Fruit fly (Drosophila melanogaster) whole organism, embryonic: Measurements from ENCODE around the gene CG6481.

Source experiments
- CG10274 ChIP-seq: fragments of 200-800 bp; sonication (Bioruptor generic); optimal IDR thresholded peaks from 3 replicates; lab custom pipeline; 2017; ENCODE audit warnings: missing biosample characterization, mild to moderate bottlenecking, missing genetic modification characterization
- CG11247 ChIP-seq: fragments of 200-800 bp; sonication (Bioruptor generic); IDR thresholded peaks from 2 replicates; pipeline ENCODE4 v1.3.6; 2022; ENCODE audit warnings: missing biosample characterization, missing genetic modification characterization
- CG11456 ChIP-seq: fragments of 200-800 bp; sonication (Bioruptor generic); IDR thresholded peaks from 3 replicates; pipeline ENCODE4 v1.3.6; 2022; ENCODE audit warnings: missing biosample characterization, missing genetic modification characterization
- CG11504 ChIP-seq: fragments of 200-800 bp; sonication (Bioruptor generic); optimal IDR thresholded peaks from 3 replicates; lab custom pipeline; 2019; ENCODE audit warnings: missing biosample characterization, mild to moderate bottlenecking, missing genetic modification characterization, moderate library complexity
- CG11560 ChIP-seq: fragments of 200-800 bp; sonication (Bioruptor generic); IDR thresholded peaks from 3 replicates; pipeline ENCODE4 v1.3.6; 2022; ENCODE audit warnings: missing biosample characterization, missing genetic modification characterization
- CG13624 ChIP-seq: fragments of 200-800 bp; sonication (Bioruptor generic); optimal IDR thresholded peaks from 2 replicates; lab custom pipeline; 2016; ENCODE audit warnings: missing biosample characterization, missing genetic modification characterization
- CG14860 ChIP-seq: fragments of 200-800 bp; sonication (Bioruptor generic); IDR thresholded peaks from 3 replicates; pipeline ENCODE4 v1.3.6; 2022; ENCODE audit warnings: missing biosample characterization, missing genetic modification characterization; ENCODE audit not compliant: partially characterized antibody
- CG14965 ChIP-seq: fragments of 200-800 bp; sonication (Bioruptor generic); optimal IDR thresholded peaks from 2 replicates; lab custom pipeline; 2016; ENCODE audit warnings: missing biosample characterization, missing genetic modification characterization, borderline replicate concordance
- CG15011 ChIP-seq: fragments of 200-800 bp; sonication (Bioruptor generic); optimal IDR thresholded peaks from 3 replicates; lab custom pipeline; 2018; ENCODE audit warnings: missing biosample characterization, mild to moderate bottlenecking, missing genetic modification characterization
- CG17328 ChIP-seq: fragments of 200-800 bp; sonication (Bioruptor generic); IDR thresholded peaks from 2 replicates; pipeline ENCODE4 v1.3.6; 2022; ENCODE audit warnings: missing biosample characterization, missing genetic modification characterization
- CG17568 ChIP-seq: fragments of 200-800 bp; sonication (Bioruptor generic); optimal IDR thresholded peaks from 2 replicates; lab custom pipeline; 2018; ENCODE audit warnings: missing biosample characterization, mild to moderate bottlenecking, missing genetic modification characterization, moderate library complexity
- CG2129 ChIP-seq: fragments of 200-800 bp; sonication (Bioruptor generic); IDR thresholded peaks from 2 replicates; pipeline ENCODE4 v1.3.6; 2022; ENCODE audit warnings: missing biosample characterization, missing genetic modification characterization; ENCODE audit not compliant: partially characterized antibody
- CG3407 ChIP-seq: fragments of 200-800 bp; sonication (Bioruptor generic); optimal IDR thresholded peaks from 2 replicates; lab custom pipeline; 2018; ENCODE audit warnings: missing biosample characterization, mild to moderate bottlenecking, missing genetic modification characterization
- CG4707 ChIP-seq: fragments of 200-800 bp; sonication (Bioruptor generic); optimal IDR thresholded peaks from 2 replicates; lab custom pipeline; 2018; ENCODE audit warnings: missing biosample characterization, mild to moderate bottlenecking, missing genetic modification characterization, moderate library complexity
- CG6272 ChIP-seq: fragments of 200-800 bp; sonication (Bioruptor generic); IDR thresholded peaks from 2 replicates; pipeline ENCODE4 v1.3.6; 2022; ENCODE audit warnings: missing biosample characterization, missing genetic modification characterization
- CG6654 ChIP-seq: fragments of 200-800 bp; sonication (Bioruptor generic); optimal IDR thresholded peaks from 2 replicates; lab custom pipeline; 2017; ENCODE audit warnings: missing biosample characterization, mild to moderate bottlenecking, missing genetic modification characterization
- D19A ChIP-seq: fragments of 200-800 bp; optimal IDR thresholded peaks from 3 replicates; lab custom pipeline; 2019; ENCODE audit warnings: missing biosample characterization, mild to moderate bottlenecking, missing genetic modification characterization, moderate library complexity
- Deaf1 ChIP-seq: fragments of 200-800 bp; optimal IDR thresholded peaks from 3 replicates; lab custom pipeline; 2019; ENCODE audit warnings: missing biosample characterization, mild to moderate bottlenecking, missing genetic modification characterization, moderate library complexity
- Dip2 ChIP-seq: fragments of 200-800 bp; sonication (Bioruptor generic); IDR thresholded peaks from 2 replicates; pipeline ENCODE4 v1.3.6; 2022; ENCODE audit warnings: missing biosample characterization, missing genetic modification characterization
- Dip3 ChIP-seq: fragments of 200-800 bp; sonication (Bioruptor generic); optimal IDR thresholded peaks from 3 replicates; lab custom pipeline; 2016; ENCODE audit warnings: missing biosample characterization, missing genetic modification characterization
- E2f1 ChIP-seq: fragments of 200-800 bp; sonication (Bioruptor generic); IDR thresholded peaks from 2 replicates; pipeline ENCODE4 v1.3.6; 2022; ENCODE audit warnings: missing biosample characterization, missing genetic modification characterization
- Eip74EF ChIP-seq, 2 experiments: fragments of 200-800 bp in 1 of 2; fragments of >200 bp in 1 of 2; sonication (Bioruptor generic) in 1 of 2; optimal IDR thresholded peaks; 2 replicates each; lab custom pipeline; 2017 to 2019; ENCODE audit warnings: missing biosample characterization in 2 of 2, missing genetic modification characterization in 2 of 2, mild to moderate bottlenecking in 1 of 2, moderate library complexity in 1 of 2
- Hr39 ChIP-seq: fragments of >200 bp; optimal IDR thresholded peaks from 2 replicates; lab custom pipeline; 2017
- Mes4 ChIP-seq: fragments of 200-800 bp; sonication (Bioruptor generic); optimal IDR thresholded peaks from 2 replicates; lab custom pipeline; 2016; ENCODE audit warnings: missing biosample characterization, missing genetic modification characterization
- NK7.1 ChIP-seq: fragments of 200-800 bp; sonication (Bioruptor generic); optimal IDR thresholded peaks from 3 replicates; lab custom pipeline; 2016; ENCODE audit warnings: missing biosample characterization, missing genetic modification characterization
- Nf-YA ChIP-seq: fragments of 200-800 bp; sonication (Bioruptor generic); IDR thresholded peaks from 2 replicates; pipeline ENCODE4 v1.3.6; 2022; ENCODE audit warnings: missing biosample characterization, missing genetic modification characterization
- NfI ChIP-seq: fragments of 200-800 bp; sonication (Bioruptor generic); optimal IDR thresholded peaks from 3 replicates; lab custom pipeline; 2018; ENCODE audit warnings: missing biosample characterization, mild to moderate bottlenecking, missing genetic modification characterization, moderate library complexity
- Rfx ChIP-seq: fragments of 200-800 bp; sonication (Bioruptor generic); IDR thresholded peaks from 2 replicates; pipeline ENCODE4 v1.3.6; 2022; ENCODE audit warnings: missing biosample characterization, missing genetic modification characterization
- TFAM ChIP-seq: fragments of 200-800 bp; sonication (Bioruptor generic); optimal IDR thresholded peaks from 2 replicates; lab custom pipeline; 2017; ENCODE audit warnings: missing biosample characterization, missing genetic modification characterization, inconsistent platforms
- ase ChIP-seq: fragments of 200-800 bp; sonication (Bioruptor generic); IDR thresholded peaks from 3 replicates; pipeline ENCODE4 v1.3.6; 2022; ENCODE audit warnings: missing biosample characterization, missing genetic modification characterization
- bowl ChIP-seq: fragments of 200-800 bp; sonication (Bioruptor generic); IDR thresholded peaks from 2 replicates; pipeline ENCODE4 v1.3.6; 2022; ENCODE audit warnings: missing biosample characterization, missing genetic modification characterization
- dmrt11E ChIP-seq: fragments of 200-800 bp; sonication (Bioruptor generic); optimal IDR thresholded peaks from 3 replicates; lab custom pipeline; 2018; ENCODE audit warnings: missing biosample characterization, mild to moderate bottlenecking, missing genetic modification characterization, moderate library complexity
- dysf ChIP-seq: fragments of 200-800 bp; sonication (Bioruptor generic); IDR thresholded peaks from 3 replicates; pipeline ENCODE4 v1.3.6; 2022; ENCODE audit warnings: missing biosample characterization, missing genetic modification characterization
- fd102C ChIP-seq: fragments of 200-800 bp; sonication (Bioruptor generic); optimal IDR thresholded peaks from 2 replicates; lab custom pipeline; 2018; ENCODE audit warnings: missing biosample characterization, mild to moderate bottlenecking, missing genetic modification characterization, moderate library complexity
- fd64A ChIP-seq: fragments of 200-800 bp; sonication (Bioruptor generic); optimal IDR thresholded peaks from 3 replicates; lab custom pipeline; 2018; ENCODE audit warnings: missing biosample characterization, mild to moderate bottlenecking, missing genetic modification characterization
- ftz-f1 ChIP-seq: fragments of 200-800 bp; sonication (Bioruptor generic); optimal IDR thresholded peaks from 2 replicates; lab custom pipeline; 2016; ENCODE audit warnings: missing biosample characterization, missing genetic modification characterization
- grn ChIP-seq: fragments of 200-800 bp; sonication (Bioruptor generic); optimal IDR thresholded peaks from 3 replicates; lab custom pipeline; 2017; ENCODE audit warnings: missing biosample characterization, missing genetic modification characterization
- gsb ChIP-seq: fragments of 200-800 bp; sonication (Bioruptor generic); IDR thresholded peaks from 2 replicates; pipeline ENCODE4 v1.3.6; 2022; ENCODE audit warnings: missing biosample characterization, missing genetic modification characterization
- gt ChIP-seq: fragments of 200-800 bp; sonication (Bioruptor generic); IDR thresholded peaks from 2 replicates; pipeline ENCODE4 v1.3.6; 2022; ENCODE audit warnings: missing biosample characterization, missing genetic modification characterization
- hbn ChIP-seq: fragments of 200-800 bp; sonication (Bioruptor generic); IDR thresholded peaks from 2 replicates; pipeline ENCODE4 v1.3.6; 2022; ENCODE audit warnings: missing biosample characterization, missing genetic modification characterization; ENCODE audit not compliant: partially characterized antibody
- kni ChIP-seq: fragments of 200-800 bp; sonication (Bioruptor generic); optimal IDR thresholded peaks from 3 replicates; lab custom pipeline; 2017; ENCODE audit warnings: mild to moderate bottlenecking, missing biosample characterization, missing genetic modification reagents, missing genetic modification characterization
- lola ChIP-seq, 3 experiments: fragments of >200 bp in 2 of 3; fragments of 200-800 bp in 1 of 3; sonication (Bioruptor generic) in 1 of 3; optimal IDR thresholded peaks; 2 replicates each; lab custom pipeline; 2017 to 2019; ENCODE audit warnings: missing biosample characterization in 3 of 3, missing genetic modification characterization in 3 of 3, mild to moderate bottlenecking in 1 of 3, moderate library complexity in 1 of 3
- lov ChIP-seq, 2 experiments: fragments of 200-800 bp in 1 of 2; fragments of >200 bp in 1 of 2; sonication (Bioruptor generic) in 1 of 2; IDR thresholded peaks in 1 of 2; optimal IDR thresholded peaks in 1 of 2; 2 replicates in 1 of 2; 3 replicates in 1 of 2; pipeline versions ENCODE4 v1.3.6 to Lab custom; 2017 to 2022; ENCODE audit warnings: missing biosample characterization in 1 of 2, missing genetic modification characterization in 1 of 2
- nerfin-2 ChIP-seq: fragments of 200-800 bp; sonication (Bioruptor generic); IDR thresholded peaks from 2 replicates; pipeline ENCODE4 v1.3.6; 2022; ENCODE audit warnings: missing biosample characterization, missing genetic modification characterization; ENCODE audit not compliant: partially characterized antibody
- onecut ChIP-seq: fragments of 200-800 bp; sonication (Bioruptor generic); IDR thresholded peaks from 2 replicates; pipeline ENCODE4 v1.3.6; 2022; ENCODE audit warnings: missing biosample characterization, missing genetic modification characterization
- sens ChIP-seq: fragments of 200-800 bp; sonication (Bioruptor generic); peaks from one replicate; lab custom pipeline; 2016; ENCODE audit warnings: missing biosample characterization, missing genetic modification characterization
- sob ChIP-seq: fragments of 200-800 bp; sonication (Bioruptor generic); IDR thresholded peaks from 2 replicates; pipeline ENCODE4 v1.3.6; 2022; ENCODE audit warnings: missing biosample characterization, missing genetic modification characterization
- tap ChIP-seq: fragments of 200-800 bp; optimal IDR thresholded peaks from 3 replicates; lab custom pipeline; 2019; ENCODE audit warnings: missing biosample characterization, mild to moderate bottlenecking, missing genetic modification characterization, moderate library complexity
- tup ChIP-seq: fragments of 200-800 bp; sonication (Bioruptor generic); optimal IDR thresholded peaks from 2 replicates; lab custom pipeline; 2016; ENCODE audit warnings: missing biosample characterization, mild to moderate bottlenecking, missing genetic modification characterization, moderate library complexity
- vfl ChIP-seq: fragments of 200-800 bp; sonication (Bioruptor generic); optimal IDR thresholded peaks from 2 replicates; lab custom pipeline; 2016; ENCODE audit warnings: missing biosample characterization, missing genetic modification characterization

CG6481 gene

dm6 chrX:18546785-18547184 is 24.5 kb upstream of the CG6481 start (continued):
- TF ChIP-seq Mes4 (GFP tag; lab: Kevin White, UChicago) (peak; percentile 42), Deaf1 (peak; percentile 52), CG17568 (GFP tag; lab: Kevin White, UChicago) (peak; percentile 56), Rfx (GFP tag; lab: Robert Waterston, UW) (peak; percentile 94), fd64A (GFP tag; lab: Kevin White, UChicago) (no peak), lola (GFP tag; optimal IDR thresholded peaks at IDR 0.05; lab: Kevin White, UChicago) (peak in 1 of 3 experiments; percentile 34), CG13624 (GFP tag; lab: Kevin White, UChicago) (peak; percentile 81), ftz-f1 (GFP tag; lab: Kevin White, UChicago) (no peak), tup (GFP tag; lab: Kevin White, UChicago) (peak; percentile 42), CG17328 (GFP tag; lab: Robert Waterston, UW) (peak; percentile 73), NfI (peak; percentile 78), CG4707 (GFP tag; lab: Kevin White, UChicago) (peak; percentile 40), bowl (GFP tag; lab: Robert Waterston, UW) (peak; percentile 58; the same call in 1 of the 2 replicates), Hr39 (lab: Kevin White, UChicago) (no peak), CG3407 (GFP tag; lab: Kevin White, UChicago) (peak; percentile 30), gsb (GFP tag; lab: Robert Waterston, UW) (peak; percentile 89), nerfin-2 (GFP tag; lab: Robert Waterston, UW) (no peak), vfl (GFP tag; lab: Kevin White, UChicago) (peak; percentile 63), lov (optimal IDR thresholded peaks at IDR 0.05; lab: Kevin White, UChicago) (no peak), lov (GFP tag; IDR thresholded peaks at IDR 0.05; lab: Robert Waterston, UW) (peak; percentile 74; the same call in 2 of the 3 replicates), CG11247 (GFP tag; lab: Robert Waterston, UW) (peak; percentile 86), sens (GFP tag; lab: Kevin White, UChicago) (peak; percentile 94), grn (GFP tag; lab: Kevin White, UChicago) (no peak), CG11560 (tag; lab: Robert Waterston, UW) (peak; percentile 77; the same call in 2 of the 3 replicates), CG2129 (GFP tag; lab: Robert Waterston, UW) (no peak), Eip74EF (GFP tag; optimal IDR thresholded peaks at IDR 0.05; lab: Kevin White, UChicago) (peak in 1 of 2 experiments; percentile 54), CG11456 (peak; percentile 90), tap (tag; lab: Kevin White, UChicago) (peak; percentile 73), fd102C (no peak), NK7.1 (GFP tag; lab: Kevin White, UChicago) (peak; percentile 46), Dip3 (GFP tag; lab: Kevin White, UChicago) (peak; percentile 75), TFAM (GFP tag; lab: Kevin White, UChicago) (no peak), D19A (tag; lab: Kevin White, UChicago) (peak; percentile 97), Nf-YA (peak; percentile 79), hbn (GFP tag; lab: Robert Waterston, UW) (no peak), onecut (GFP tag; lab: Robert Waterston, UW) (peak; percentile 73), Dip2 (GFP tag; lab: Robert Waterston, UW) (peak; percentile 46; the same call in 1 of the 2 replicates), kni (GFP tag; lab: Kevin White, UChicago) (no peak), CG6654 (GFP tag; lab: Kevin White, UChicago) (peak; percentile 15), dysf (GFP tag; lab: Robert Waterston, UW) (peak; percentile 92), CG10274 (peak; percentile 55), CG15011 (GFP tag; lab: Kevin White, UChicago) (peak; percentile 45), gt (GFP tag; lab: Robert Waterston, UW) (0 out of 2 replicates have a peak, but pooled peaks have one; percentile 28), dmrt11E (tag; lab: Kevin White, UChicago) (peak; percentile 26), CG6272 (GFP tag; lab: Robert Waterston, UW) (peak; percentile 63), sob (GFP tag; lab: Robert Waterston, UW) (peak; percentile 90), CG11504 (tag; lab: Kevin White, UChicago) (peak; percentile 88), CG14965 (GFP tag; lab: Kevin White, UChicago) (peak; percentile 0), CG14860 (GFP tag; lab: Robert Waterston, UW) (no peak), ase (GFP tag; lab: Robert Waterston, UW) (peak; percentile 81), E2f1 (peak; percentile 88)
